Fruit fly (Drosophila melanogaster) whole organism, embryonic: ENCODE results near the gene CG14410.

Experiments used
- CG11504 ChIP-seq: fragments of 200-800 bp; sonication (Bioruptor generic); optimal IDR thresholded peaks from 3 replicates; lab custom pipeline; 2019; ENCODE audit warnings: missing biosample characterization, mild to moderate bottlenecking, missing genetic modification characterization, moderate library complexity
- CG12071 ChIP-seq: fragments of 200-800 bp; sonication (Bioruptor generic); optimal IDR thresholded peaks from 3 replicates; lab custom pipeline; 2018; ENCODE audit warnings: missing biosample characterization, mild to moderate bottlenecking, missing genetic modification characterization
- CG12391 ChIP-seq: fragments of 200-800 bp; sonication (Bioruptor generic); optimal IDR thresholded peaks from 3 replicates; lab custom pipeline; 2018; ENCODE audit warnings: missing biosample characterization, mild to moderate bottlenecking, missing genetic modification characterization, moderate library complexity
- CG12769 ChIP-seq: fragments of 200-800 bp; sonication (Bioruptor generic); optimal IDR thresholded peaks from 2 replicates; lab custom pipeline; 2019; ENCODE audit warnings: missing biosample characterization, mild to moderate bottlenecking, missing genetic modification characterization, moderate library complexity
- CG13894 ChIP-seq: fragments of 200-800 bp; sonication (Bioruptor generic); optimal IDR thresholded peaks from 3 replicates; lab custom pipeline; 2018; ENCODE audit warnings: missing biosample characterization, mild to moderate bottlenecking, missing genetic modification characterization, moderate library complexity
- CG14710 ChIP-seq: fragments of 200-800 bp; sonication (Bioruptor generic); optimal IDR thresholded peaks from 3 replicates; lab custom pipeline; 2019; ENCODE audit warnings: missing biosample characterization, mild to moderate bottlenecking, missing genetic modification characterization, moderate library complexity
- CG15601 ChIP-seq: fragments of 200-800 bp; sonication (Bioruptor generic); optimal IDR thresholded peaks from 3 replicates; lab custom pipeline; 2019; ENCODE audit warnings: missing biosample characterization, mild to moderate bottlenecking, missing genetic modification characterization, moderate library complexity
- CG17361 ChIP-seq: fragments of 200-800 bp; sonication (Bioruptor generic); IDR thresholded peaks from 3 replicates; pipeline ENCODE4 v1.3.6; 2022; ENCODE audit warnings: missing biosample characterization, missing genetic modification characterization
- CG2712 ChIP-seq: fragments of 200-800 bp; optimal IDR thresholded peaks from 3 replicates; lab custom pipeline; 2019; ENCODE audit warnings: missing biosample characterization, mild to moderate bottlenecking, missing genetic modification characterization, moderate library complexity
- CG30403 ChIP-seq: fragments of 200-800 bp; sonication (Bioruptor generic); optimal IDR thresholded peaks from 3 replicates; lab custom pipeline; 2016; ENCODE audit warnings: missing biosample characterization, missing genetic modification characterization
- CG31441 ChIP-seq: fragments of 200-800 bp; sonication (Bioruptor generic); IDR thresholded peaks from 2 replicates; pipeline ENCODE4 v1.3.6; 2022; ENCODE audit warnings: missing biosample characterization, missing genetic modification characterization
- CG7556 ChIP-seq: fragments of 200-800 bp; sonication (Bioruptor generic); optimal IDR thresholded peaks from 2 replicates; lab custom pipeline; 2017; ENCODE audit warnings: missing biosample characterization, mild to moderate bottlenecking, missing genetic modification characterization
- CG7963 ChIP-seq: fragments of 200-800 bp; sonication (Bioruptor generic); IDR thresholded peaks from 3 replicates; pipeline ENCODE4 v1.3.6; 2022; ENCODE audit warnings: missing biosample characterization, missing genetic modification characterization; ENCODE audit not compliant: partially characterized antibody
- CG8388 ChIP-seq: fragments of 200-800 bp; sonication (Bioruptor generic); optimal IDR thresholded peaks from 2 replicates; lab custom pipeline; 2019; ENCODE audit warnings: missing biosample characterization, mild to moderate bottlenecking, missing genetic modification characterization, moderate library complexity
- CG9437 ChIP-seq: fragments of 200-800 bp; sonication (Bioruptor generic); optimal IDR thresholded peaks from 2 replicates; lab custom pipeline; 2018; ENCODE audit warnings: missing biosample characterization, mild to moderate bottlenecking, missing genetic modification characterization
- CoRest ChIP-seq: fragments of 200-800 bp; sonication (Bioruptor generic); optimal IDR thresholded peaks from 3 replicates; lab custom pipeline; 2018; ENCODE audit warnings: missing biosample characterization, mild to moderate bottlenecking, missing genetic modification characterization, moderate library complexity
- D19B ChIP-seq: fragments of 200-800 bp; sonication (Bioruptor generic); optimal IDR thresholded peaks from 2 replicates; lab custom pipeline; 2017; ENCODE audit warnings: missing biosample characterization, mild to moderate bottlenecking, missing genetic modification characterization
- Hr78 ChIP-seq, 2 experiments: fragments of 200-800 bp in 1 of 2; fragments of >200 bp in 1 of 2; sonication (Bioruptor generic) in 1 of 2; optimal IDR thresholded peaks; 2 replicates each; lab custom pipeline; 2017 to 2019; ENCODE audit warnings: missing biosample characterization in 2 of 2, missing genetic modification characterization in 2 of 2, mild to moderate bottlenecking in 1 of 2, moderate library complexity in 1 of 2
- MTF-1 ChIP-seq: fragments of 200-800 bp; sonication (Bioruptor generic); optimal IDR thresholded peaks from 2 replicates; lab custom pipeline; 2018; ENCODE audit warnings: missing biosample characterization, mild to moderate bottlenecking, missing genetic modification characterization, borderline replicate concordance
- Med ChIP-seq: fragments of 200-800 bp; sonication (Bioruptor generic); peaks from one replicate; lab custom pipeline; 2016; ENCODE audit warnings: missing biosample characterization, missing genetic modification characterization, mild to moderate bottlenecking, inconsistent platforms, moderate library complexity
- PHDP ChIP-seq: fragments of 200-800 bp; sonication (Bioruptor generic); optimal IDR thresholded peaks from 3 replicates; lab custom pipeline; 2018; ENCODE audit warnings: missing biosample characterization, mild to moderate bottlenecking, missing genetic modification characterization, moderate library complexity
- Ptx1 ChIP-seq: fragments of 200-800 bp; sonication (Bioruptor generic); IDR thresholded peaks from 2 replicates; pipeline ENCODE4 v1.3.6; 2022; ENCODE audit warnings: missing biosample characterization, missing genetic modification characterization
- Sox100B ChIP-seq: fragments of 200-800 bp; sonication (Bioruptor generic); optimal IDR thresholded peaks from 3 replicates; lab custom pipeline; 2018; ENCODE audit warnings: missing biosample characterization, mild to moderate bottlenecking, missing genetic modification characterization
- Sox102F ChIP-seq: fragments of 200-800 bp; sonication (Bioruptor generic); optimal IDR thresholded peaks from 2 replicates; lab custom pipeline; 2018; ENCODE audit warnings: missing biosample characterization, mild to moderate bottlenecking, missing genetic modification characterization, moderate library complexity
- Spps ChIP-seq: fragments of 200-800 bp; sonication (Bioruptor generic); optimal IDR thresholded peaks from 2 replicates; lab custom pipeline; 2018; ENCODE audit warnings: missing biosample characterization, mild to moderate bottlenecking, missing genetic modification characterization
- Sry-δ ChIP-seq: fragments of 200-800 bp; sonication (Bioruptor generic); optimal IDR thresholded peaks from 2 replicates; lab custom pipeline; 2016; ENCODE audit warnings: missing biosample characterization, missing genetic modification characterization
- Xbp1 ChIP-seq: fragments of 200-800 bp; sonication (Bioruptor generic); optimal IDR thresholded peaks from 3 replicates; lab custom pipeline; 2016; ENCODE audit warnings: missing biosample characterization, mild to moderate bottlenecking, missing genetic modification characterization
- cato ChIP-seq: fragments of 200-800 bp; sonication (Bioruptor generic); optimal IDR thresholded peaks from 2 replicates; lab custom pipeline; 2016; ENCODE audit warnings: missing biosample characterization, missing genetic modification characterization, borderline replicate concordance
- chinmo ChIP-seq: fragments of 200-800 bp; sonication (Bioruptor generic); IDR thresholded peaks from 4 replicates; pipeline ENCODE4 v1.3.6; 2022; ENCODE audit warnings: missing biosample characterization, missing genetic modification characterization; ENCODE audit not compliant: partially characterized antibody
- dmrt11E ChIP-seq: fragments of 200-800 bp; sonication (Bioruptor generic); optimal IDR thresholded peaks from 3 replicates; lab custom pipeline; 2018; ENCODE audit warnings: missing biosample characterization, mild to moderate bottlenecking, missing genetic modification characterization, moderate library complexity
- esg ChIP-seq: fragments of 200-800 bp; sonication (Bioruptor generic); conservative IDR thresholded peaks from 2 replicates; pipeline ENCODE4 v1.3.6; 2022; ENCODE audit warnings: missing biosample characterization, missing genetic modification characterization
- fd96Cb ChIP-seq: fragments of 200-800 bp; sonication (Bioruptor generic); optimal IDR thresholded peaks from 2 replicates; lab custom pipeline; 2018; ENCODE audit warnings: missing biosample characterization, mild to moderate bottlenecking, missing genetic modification characterization, moderate library complexity
- grau ChIP-seq: fragments of 200-800 bp; optimal IDR thresholded peaks from 3 replicates; lab custom pipeline; 2019; ENCODE audit warnings: missing biosample characterization, mild to moderate bottlenecking, missing genetic modification characterization, moderate library complexity
- gsb-n ChIP-seq: fragments of 200-800 bp; sonication (Bioruptor generic); optimal IDR thresholded peaks from 3 replicates; lab custom pipeline; 2018; ENCODE audit warnings: missing biosample characterization, mild to moderate bottlenecking, missing genetic modification characterization
- gt ChIP-seq: fragments of 200-800 bp; sonication (Bioruptor generic); IDR thresholded peaks from 2 replicates; pipeline ENCODE4 v1.3.6; 2022; ENCODE audit warnings: missing biosample characterization, missing genetic modification characterization
- hkb ChIP-seq, 2 experiments: fragments of 200-800 bp in 1 of 2; fragments of >200 bp in 1 of 2; sonication (Bioruptor generic) in 1 of 2; IDR thresholded peaks in 1 of 2; optimal IDR thresholded peaks in 1 of 2; 2 replicates each; pipeline versions ENCODE4 v1.3.6 to Lab custom; 2017 to 2022; ENCODE audit warnings: missing biosample characterization in 1 of 2, missing genetic modification characterization in 1 of 2
- knrl ChIP-seq: fragments of 200-800 bp; sonication (Bioruptor generic); IDR thresholded peaks from 3 replicates; pipeline ENCODE4 v1.3.6; 2022; ENCODE audit warnings: missing biosample characterization, missing genetic modification characterization; ENCODE audit not compliant: partially characterized antibody
- lab ChIP-seq: fragments of 200-800 bp; sonication (Bioruptor generic); optimal IDR thresholded peaks from 3 replicates; lab custom pipeline; 2017; ENCODE audit warnings: missing biosample characterization, missing genetic modification characterization, mild to moderate bottlenecking, moderate library complexity, missing genetic modification reagents
- phol ChIP-seq: fragments of 200-800 bp; sonication (Bioruptor generic); optimal IDR thresholded peaks from 3 replicates; lab custom pipeline; 2018; ENCODE audit warnings: missing biosample characterization, mild to moderate bottlenecking, missing genetic modification characterization, moderate library complexity
- row ChIP-seq: fragments of 200-800 bp; sonication (Bioruptor generic); IDR thresholded peaks from 3 replicates; pipeline ENCODE4 v1.3.6; 2022; ENCODE audit warnings: missing biosample characterization, missing genetic modification characterization
- schlank ChIP-seq: fragments of 200-800 bp; sonication (Bioruptor generic); optimal IDR thresholded peaks from 2 replicates; lab custom pipeline; 2018; ENCODE audit warnings: missing biosample characterization, mild to moderate bottlenecking, missing genetic modification characterization
- sd ChIP-seq: fragments of 200-800 bp; sonication (Bioruptor generic); optimal IDR thresholded peaks from 3 replicates; lab custom pipeline; 2018; ENCODE audit warnings: missing biosample characterization, mild to moderate bottlenecking, missing genetic modification characterization, moderate library complexity
- unpg ChIP-seq: fragments of 200-800 bp; sonication (Bioruptor generic); optimal IDR thresholded peaks from 3 replicates; lab custom pipeline; 2018; ENCODE audit warnings: missing biosample characterization, mild to moderate bottlenecking, missing genetic modification characterization, moderate library complexity

Gene CG14410

dm6 chrX:14841893-14842505 is 5.5 kb downstream of the CG14410 start (continued):
- TF ChIP-seq MTF-1 (GFP tag; lab: Kevin White, UChicago) (no peak), lab (GFP tag; lab: Kevin White, UChicago) (peak; percentile 32), chinmo (GFP tag; lab: Robert Waterston, UW) (0 out of 4 replicates have a peak, but pooled peaks have one; percentile 30), row (GFP tag; lab: Robert Waterston, UW) (peak; percentile 28; the same call in 2 of the 3 replicates), esg (GFP tag; lab: Robert Waterston, UW) (no peak), hkb (optimal IDR thresholded peaks at IDR 0.05; lab: Kevin White, UChicago) (no peak), hkb (GFP tag; IDR thresholded peaks at IDR 0.05; lab: Robert Waterston, UW) (peak; percentile 35; the same call in 1 of the 2 replicates), knrl (0 out of 3 replicates have a peak, but pooled peaks have one; percentile 16)

- no peak for TF ChIP-seq schlank (tag; lab: Kevin White, UChicago)
- no peak for TF ChIP-seq Sry-δ
- TF ChIP-seq CG12391 (tag; lab: Kevin White, UChicago), result no peak
- no peak for TF ChIP-seq cato
- TF ChIP-seq CG12071 (GFP tag; lab: Kevin White, UChicago), result no peak
- TF ChIP-seq D19B (GFP tag; lab: Kevin White, UChicago), result peak; percentile 28
- TF ChIP-seq, all 482 proteins: peak for 1
Measured at dm6 chrX:14844657-14845056, 8.1 kb downstream of the CG14410 start, which contains the start of gene CG12539. Gene CG12539, minus strand, starts transcription at chrX:14844757.

dm6 chrX:14846116-14846614 is 9.6 kb downstream of the CG14410 start:
- TF ChIP-seq CG14710 (peak; percentile 51), CG12769 (tag; lab: Kevin White, UChicago) (peak; percentile 69), Sox102F (GFP tag; lab: Kevin White, UChicago) (peak; percentile 5), Hr78 (GFP tag; optimal IDR thresholded peaks at IDR 0.05; lab: Kevin White, UChicago) (peak in 1 of 2 experiments; percentile 82), CG9437 (GFP tag; lab: Kevin White, UChicago) (no peak), phol (tag; lab: Kevin White, UChicago) (peak; percentile 39), CG11504 (tag; lab: Kevin White, UChicago) (peak; percentile 41), CG15601 (tag; lab: Kevin White, UChicago) (peak; percentile 37), CG17361 (GFP tag; lab: Robert Waterston, UW) (0 out of 3 replicates have a peak, but pooled peaks have one; percentile 28), sd (tag; lab: Kevin White, UChicago) (no peak), Sox100B (peak; percentile 18), CG13894 (tag; lab: Kevin White, UChicago) (peak; percentile 21), unpg (GFP tag; lab: Kevin White, UChicago) (peak; percentile 30), Med (GFP tag; lab: Kevin White, UChicago) (peak; percentile 51), CG8388 (GFP tag; lab: Kevin White, UChicago) (peak; percentile 26), grau (peak; percentile 14), CoRest (peak; percentile 10), CG7963 (GFP tag; lab: Robert Waterston, UW) (no peak), CG2712 (tag; lab: Kevin White, UChicago) (peak; percentile 34), fd96Cb (tag; lab: Kevin White, UChicago) (peak; percentile 13), Spps (peak; percentile 12), PHDP (tag; lab: Kevin White, UChicago) (peak; percentile 31), CG31441 (GFP tag; lab: Robert Waterston, UW) (peak; percentile 38; the same call in 1 of the 2 replicates), gt (GFP tag; lab: Robert Waterston, UW) (no peak), gsb-n (tag; lab: Kevin White, UChicago) (peak; percentile 72), CG30403 (GFP tag; lab: Kevin White, UChicago) (peak; percentile 24), Ptx1 (GFP tag; lab: Robert Waterston, UW) (no peak), dmrt11E (tag; lab: Kevin White, UChicago) (peak; percentile 49), CG12391 (tag; lab: Kevin White, UChicago) (peak; percentile 32), CG7556 (GFP tag; lab: Kevin White, UChicago) (peak; percentile 8), Xbp1 (peak; percentile 21)
